Worm (Caenorhabditis elegans) whole organism, L3 larva: ENCODE data around the gene sams-5.

Experiments used
- ZK546.5 ChIP-seq: sonication (generic microtip); optimal IDR thresholded peaks from 2 replicates; lab custom pipeline; 2017; ENCODE audit warnings: missing biosample characterization, missing genetic modification characterization
- aly-2 ChIP-seq: fragments of 150-350 bp; optimal IDR thresholded peaks from 2 replicates; lab custom pipeline; 2014; ENCODE audit warnings: missing biosample characterization, missing genetic modification characterization
- ama-1 ChIP-seq: fragments of 150-350 bp; optimal IDR thresholded peaks from 2 replicates; lab custom pipeline; 2018
- egl-5 ChIP-seq: fragments of 150-350 bp; optimal IDR thresholded peaks from 2 replicates; lab custom pipeline; 2017; ENCODE audit warnings: missing biosample characterization, missing genetic modification reagents, missing genetic modification characterization, inconsistent platforms
- elt-3 ChIP-seq, 3 experiments: fragments of 150-350 bp in 1 of 3; sonication (generic microtip) in 2 of 3; optimal IDR thresholded peaks; 2 replicates in 2 of 3; 4 replicates in 1 of 3; lab custom pipeline; 2014 to 2017; ENCODE audit warnings: missing biosample characterization in 3 of 3, missing genetic modification characterization in 3 of 3
- lin-15B ChIP-seq: fragments of 150-350 bp; optimal IDR thresholded peaks from 2 replicates; lab custom pipeline; 2014; ENCODE audit warnings: missing biosample characterization, missing genetic modification characterization
- lin-39 ChIP-seq: fragments of 150-350 bp; optimal IDR thresholded peaks from 2 replicates; lab custom pipeline; 2018; ENCODE audit warnings: missing biosample characterization, missing genetic modification reagents, missing genetic modification characterization
- mml-1 ChIP-seq: fragments of 150-350 bp; sonication (generic microtip); optimal IDR thresholded peaks from 3 replicates; lab custom pipeline; 2014; ENCODE audit warnings: missing biosample characterization, missing genetic modification characterization
- nfya-1 ChIP-seq: sonication (generic microtip); optimal IDR thresholded peaks from 2 replicates; lab custom pipeline; 2017; ENCODE audit warnings: missing genetic modification characterization, mild to moderate bottlenecking, missing compliant biosample characterization, antibody characterized with exemption, moderate library complexity; ENCODE audit not compliant: insufficient read depth
- nhr-11 ChIP-seq: fragments of 150-350 bp; optimal IDR thresholded peaks from 2 replicates; lab custom pipeline; 2014; ENCODE audit warnings: missing biosample characterization, missing genetic modification characterization
- nhr-43 ChIP-seq: sonication (generic microtip); optimal IDR thresholded peaks from 2 replicates; lab custom pipeline; 2016; ENCODE audit warnings: mild to moderate bottlenecking, missing genetic modification characterization, missing compliant biosample characterization; ENCODE audit not compliant: poor library complexity, severe bottlenecking
- skn-1 ChIP-seq: fragments of 150-350 bp; optimal IDR thresholded peaks from 2 replicates; lab custom pipeline; 2014; ENCODE audit warnings: missing biosample characterization, missing genetic modification characterization
- snpc-4 ChIP-seq: fragments of 150-350 bp; optimal IDR thresholded peaks from 2 replicates; lab custom pipeline; 2014; ENCODE audit warnings: missing biosample characterization, missing genetic modification characterization

ce11 chrIV:6328198-6328597 is 48.9 kb upstream of the sams-5 start:
- no peak for TF ChIP-seq snpc-4 (tag; lab: Kevin White, UChicago)
- TF ChIP-seq aly-2 (tag; lab: Kevin White, UChicago) = no peak
- TF ChIP-seq elt-3 (tag; optimal IDR thresholded peaks at IDR 0.05; lab: Kevin White, UChicago) = no peak
- TF ChIP-seq skn-1 = no peak
- TF ChIP-seq egl-5 (tag; lab: Kevin White, UChicago) = no peak
- no peak for TF ChIP-seq nfya-1 (tag; lab: Kevin White, UChicago)
- no peak for TF ChIP-seq ama-1
- TF ChIP-seq ZK546.5 (tag; lab: Kevin White, UChicago) = no peak
- no peak for TF ChIP-seq mml-1 (tag; lab: Kevin White, UChicago)
- TF ChIP-seq nhr-11 (tag; lab: Kevin White, UChicago) = no peak
- no peak for TF ChIP-seq nhr-43 (tag; lab: Kevin White, UChicago)
- no peak for TF ChIP-seq lin-15B (tag; lab: Kevin White, UChicago)
- no peak for TF ChIP-seq lin-39 (tag; lab: Kevin White, UChicago)
